Fruit fly (Drosophila melanogaster) whole organism, wandering third instar larva: ENCODE measurements around the gene Indy.

Experiments
- Dfd ChIP-seq: fragments of >200 bp; optimal IDR thresholded peaks from 2 replicates; lab custom pipeline; 2017; ENCODE audit warnings: missing biosample characterization, missing genetic modification characterization
- Sp1 ChIP-seq: fragments of 200-800 bp; sonication (Bioruptor generic); optimal IDR thresholded peaks from 3 replicates; lab custom pipeline; 2019; ENCODE audit warnings: missing biosample characterization, mild to moderate bottlenecking, missing genetic modification characterization, moderate library complexity
- br ChIP-seq: fragments of 200-800 bp; sonication (Bioruptor generic); optimal IDR thresholded peaks from 2 replicates; lab custom pipeline; 2016; ENCODE audit warnings: missing biosample characterization, missing genetic modification characterization
- psq ChIP-seq: fragments of 200-800 bp; sonication (Bioruptor generic); optimal IDR thresholded peaks from 3 replicates; lab custom pipeline; 2017; ENCODE audit warnings: missing biosample characterization, mild to moderate bottlenecking, missing genetic modification characterization, moderate library complexity

DNA sequence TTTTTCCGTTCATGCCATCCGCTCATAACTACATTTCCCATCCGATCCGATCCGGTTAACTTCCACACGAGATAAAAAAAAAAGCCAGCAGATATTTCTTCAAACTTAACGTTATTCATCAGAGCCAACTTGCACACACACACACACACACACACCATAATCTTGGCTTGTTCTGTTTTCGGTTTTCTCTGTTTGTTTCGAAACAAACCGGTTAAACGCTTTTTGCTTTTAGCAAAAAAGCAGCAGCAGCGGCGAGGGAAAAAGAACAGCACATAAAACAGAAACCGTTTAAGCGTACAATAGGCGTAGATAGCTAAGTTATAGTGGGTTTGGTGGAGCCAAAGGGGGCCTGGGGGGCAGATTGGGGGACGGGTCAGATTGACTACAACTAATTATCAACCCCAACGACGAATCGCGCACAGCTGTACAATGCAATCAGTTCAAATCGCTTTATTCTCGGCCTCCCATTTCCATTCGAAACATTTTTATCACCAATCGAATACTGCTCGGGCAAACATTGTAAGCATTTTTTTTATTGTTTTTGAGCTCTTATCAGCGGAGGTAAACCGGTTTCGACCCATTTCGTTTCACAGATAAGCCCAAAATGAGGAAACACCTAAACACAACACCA is 28.7 kb downstream of the Indy start:
- TF ChIP-seq Dfd (no peak), Sp1 (no peak), br (no peak), psq (GFP tag; lab: Kevin White, UChicago) (no peak)
